Worm (Caenorhabditis elegans): ENCODE measurements around the gene ckr-2.
A peak's percentile ranks its signal among the peaks of the same experiment; 100 is the strongest.

DNA sequence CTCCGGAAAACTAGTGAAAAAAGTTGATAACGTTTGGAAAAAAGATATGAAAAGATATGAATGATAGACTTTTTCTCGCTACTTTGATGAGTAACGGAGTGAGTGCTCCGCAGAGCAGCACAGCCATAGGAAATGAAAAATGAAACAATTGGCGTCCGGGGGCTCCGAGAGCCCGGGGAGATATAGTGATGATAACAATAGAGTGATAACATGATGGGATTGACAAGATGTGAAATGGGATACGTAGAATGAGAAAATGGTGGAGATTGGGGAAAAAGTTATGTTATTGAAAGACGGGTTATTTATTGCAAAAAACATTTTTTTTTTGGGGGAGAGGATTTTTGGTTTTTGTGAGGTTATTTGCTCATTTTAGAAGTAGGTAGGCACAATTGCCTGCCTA is 6.1 kb upstream of the ckr-2 start:
- TF ChIP-seq aly-2 (tag; optimal IDR thresholded peaks at IDR 0.05) (no peak), ZK546.5 (tag; optimal IDR thresholded peaks at IDR 0.05) (no peak), zag-1 (tag; optimal IDR thresholded peaks at IDR 0.05) (no peak), lsy-2 (tag; optimal IDR thresholded peaks at IDR 0.05) (peak in 1 of 2 experiments; percentile 15), Y55F3AM.14 (GFP tag; optimal IDR thresholded peaks at IDR 0.05) (no peak), nhr-237 (tag; optimal IDR thresholded peaks at IDR 0.05) (no peak), blmp-1 (tag; optimal IDR thresholded peaks at IDR 0.05; ENCODE audit: insufficient read depth) (no peak)

Data from whole organism, L2 larva.